Fruit fly (Drosophila melanogaster): Measurements from ENCODE around the gene CG11350.

The CG11350 gene

dm6 chr3L:4482509-4482908 is at the start of gene CG11350:
CG11350 (plus strand) TSS chr3L:4482809.
- no peak for TF ChIP-seq noc (tag; optimal IDR thresholded peaks at IDR 0.05)

- no peak for TF ChIP-seq noc (tag; optimal IDR thresholded peaks at IDR 0.05)
Observed at dm6 chr3L:4436421-4436820, 46.2 kb upstream of the CG11350 start, which contains the start of gene CG15021. CG15021 (plus strand) TSS chr3L:4436721.

dm6 chr3L:4440153-4440552 is 42.5 kb upstream of the CG11350 start:
- no peak for TF ChIP-seq noc (tag; optimal IDR thresholded peaks at IDR 0.05)

- TF ChIP-seq noc (tag; optimal IDR thresholded peaks at IDR 0.05) = no peak
Observed at dm6 chr3L:4442168-4442567, 40.4 kb upstream of the CG11350 start.

- peak; percentile 69 for TF ChIP-seq noc (tag; optimal IDR thresholded peaks at IDR 0.05)
Observed at dm6 chr3L:4445824-4446223, 36.8 kb upstream of the CG11350 start.

dm6 chr3L:4446273-4446672 is 36.3 kb upstream of the CG11350 start, which contains the start of gene CG12607:
CG12607 (plus strand) TSS chr3L:4446573.
- TF ChIP-seq noc (tag; optimal IDR thresholded peaks at IDR 0.05) = no peak

dm6 chr3L:4447229-4447628 is 35.4 kb upstream of the CG11350 start:
- TF ChIP-seq noc (tag; optimal IDR thresholded peaks at IDR 0.05) = no peak

- no peak for TF ChIP-seq noc (tag; optimal IDR thresholded peaks at IDR 0.05)
Observed at dm6 chr3L:4458063-4458462, 24.5 kb upstream of the CG11350 start, which contains the start of gene CG11345. CG11345 (minus strand) TSS chr3L:4458163.

dm6 chr3L:4460307-4461088 is 22.1 kb upstream of the CG11350 start, which contains the start of gene CG15022:
CG15022 (minus strand) TSS chr3L:4460317.
- TF ChIP-seq noc (tag; optimal IDR thresholded peaks at IDR 0.05) = no peak

- no peak for TF ChIP-seq noc (tag; optimal IDR thresholded peaks at IDR 0.05)
Observed at dm6 chr3L:4461454-4462045, 21.1 kb upstream of the CG11350 start, which contains the start of gene CG15023. CG15023 (minus strand) TSS chr3L:4461504.

- no peak for TF ChIP-seq noc (tag; optimal IDR thresholded peaks at IDR 0.05)
Observed at dm6 chr3L:4463773-4464301, 18.8 kb upstream of the CG11350 start, which contains the start of gene CG15024. CG15024 (minus strand) TSS chr3L:4463823.

- no peak for TF ChIP-seq noc (tag; optimal IDR thresholded peaks at IDR 0.05)
Observed at dm6 chr3L:4466530-4466929, 16.1 kb upstream of the CG11350 start, which contains the start of gene CG32241. CG32241 (minus strand) TSS chr3L:4466630.

- TF ChIP-seq noc (tag; optimal IDR thresholded peaks at IDR 0.05) = no peak
Observed at dm6 chr3L:4469701-4470100, 12.9 kb upstream of the CG11350 start, which contains the start of gene CG32249. CG32249 (plus strand) TSS chr3L:4470001.

dm6 chr3L:4471449-4471848 is 11.2 kb upstream of the CG11350 start, which contains the start of gene CG32248:
CG32248 (plus strand) TSS chr3L:4471749.
- no peak for TF ChIP-seq noc (tag; optimal IDR thresholded peaks at IDR 0.05)

dm6 chr3L:4472768-4473167 is 9.8 kb upstream of the CG11350 start, which contains the start of gene CG11349:
CG11349 (plus strand) TSS chr3L:4473068.
- TF ChIP-seq noc (tag; optimal IDR thresholded peaks at IDR 0.05) = no peak

dm6 chr3L:4474946-4475470 is 7.6 kb upstream of the CG11350 start:
- peak; percentile 43 for TF ChIP-seq noc (tag; optimal IDR thresholded peaks at IDR 0.05)

All from whole organism, larva.